Worm (Caenorhabditis elegans): ENCODE measurements around the gene gfrp-1.

The gfrp-1 gene

DNA sequence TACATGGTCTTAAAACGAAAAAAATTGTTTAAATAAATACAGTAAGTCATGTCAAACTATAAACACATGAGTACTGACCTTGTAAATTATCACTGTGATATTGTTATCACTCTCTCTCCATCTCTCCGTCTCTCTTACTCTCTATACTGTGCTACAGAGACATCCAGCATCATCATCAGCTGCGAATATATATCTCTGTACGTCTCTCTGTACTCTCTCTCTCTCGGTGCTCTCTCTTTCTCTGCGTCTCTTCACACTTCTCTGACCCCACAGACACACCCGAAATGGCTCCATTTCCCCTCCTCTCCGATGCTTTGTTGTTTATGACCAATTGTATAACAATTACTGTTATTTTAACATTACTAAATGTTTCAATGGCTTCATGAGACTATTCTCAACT is 7.2 kb downstream of the gfrp-1 start (continued):
- TF ChIP-seq fkh-2 (tag; optimal IDR thresholded peaks at IDR 0.05) (no peak), nhr-23 (tag; optimal IDR thresholded peaks at IDR 0.05) (peak; percentile 42), daf-12 (tag; optimal IDR thresholded peaks at IDR 0.05) (no peak)

- no peak for TF ChIP-seq pha-4 (tag; optimal IDR thresholded peaks at IDR 0.05)
- TF ChIP-seq unc-39 (tag; optimal IDR thresholded peaks at IDR 0.05): no peak
- TF ChIP-seq nhr-77 (tag; optimal IDR thresholded peaks at IDR 0.05): no peak
- no peak for TF ChIP-seq nhr-23 (tag; optimal IDR thresholded peaks at IDR 0.05)
- no peak for TF ChIP-seq egl-5 (tag; optimal IDR thresholded peaks at IDR 0.05)
- no peak for TF ChIP-seq nhr-12 (tag; optimal IDR thresholded peaks at IDR 0.05)
- no peak for TF ChIP-seq ceh-9 (tag; optimal IDR thresholded peaks at IDR 0.05)
- TF ChIP-seq nhr-28 (tag; optimal IDR thresholded peaks at IDR 0.05): no peak
- no peak for TF ChIP-seq elt-1 (tag; optimal IDR thresholded peaks at IDR 0.05)
- TF ChIP-seq tbx-2 (tag; optimal IDR thresholded peaks at IDR 0.05): no peak
- no peak for TF ChIP-seq daf-12 (tag; optimal IDR thresholded peaks at IDR 0.05)
- TF ChIP-seq ceh-28 (tag; optimal IDR thresholded peaks at IDR 0.05): no peak
Observed at ce11 chrIV:218252-218651, 14.8 kb downstream of the gfrp-1 start, which contains the start of gene prdx-6. Gene prdx-6 (plus strand): TSS chrIV:218552.

DNA sequence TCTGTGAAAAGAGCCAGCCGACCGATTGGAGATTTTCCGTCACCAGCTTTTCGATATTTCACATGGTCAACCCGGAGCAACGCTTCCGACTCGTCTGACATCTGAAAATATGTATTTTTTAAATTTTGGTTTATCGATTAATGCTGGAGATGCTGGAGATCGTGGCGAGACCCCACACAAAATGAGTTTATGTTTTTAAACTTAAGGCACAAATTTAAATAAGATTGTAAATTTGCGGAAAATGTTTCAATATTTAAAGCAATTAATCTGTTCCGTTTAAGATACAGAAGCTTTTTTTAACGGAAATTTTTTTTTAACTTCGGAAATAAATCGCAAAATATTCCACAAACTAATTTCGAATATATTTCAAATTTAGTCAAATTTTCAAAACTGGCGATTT is 28.3 kb downstream of the gfrp-1 start, which contains the start of gene gtf-2H1:
TSS of gene gtf-2H1 (minus strand) at position 101 of the 400 bp plus-strand sequence.
- TF ChIP-seq nhr-43 (tag; optimal IDR thresholded peaks at IDR 0.05; ENCODE audit: poor library complexity, severe bottlenecking) (no peak), mdl-1 (tag; optimal IDR thresholded peaks at IDR 0.05) (no peak), ceh-16 (tag; optimal IDR thresholded peaks at IDR 0.05) (no peak), nhr-76 (tag; optimal IDR thresholded peaks at IDR 0.05) (no peak), ceh-9 (tag; optimal IDR thresholded peaks at IDR 0.05) (no peak), sea-2 (GFP tag; optimal IDR thresholded peaks at IDR 0.05) (no peak), lin-39 (tag; optimal IDR thresholded peaks at IDR 0.05) (no peak), ztf-4 (tag; optimal IDR thresholded peaks at IDR 0.05) (no peak)

DNA sequence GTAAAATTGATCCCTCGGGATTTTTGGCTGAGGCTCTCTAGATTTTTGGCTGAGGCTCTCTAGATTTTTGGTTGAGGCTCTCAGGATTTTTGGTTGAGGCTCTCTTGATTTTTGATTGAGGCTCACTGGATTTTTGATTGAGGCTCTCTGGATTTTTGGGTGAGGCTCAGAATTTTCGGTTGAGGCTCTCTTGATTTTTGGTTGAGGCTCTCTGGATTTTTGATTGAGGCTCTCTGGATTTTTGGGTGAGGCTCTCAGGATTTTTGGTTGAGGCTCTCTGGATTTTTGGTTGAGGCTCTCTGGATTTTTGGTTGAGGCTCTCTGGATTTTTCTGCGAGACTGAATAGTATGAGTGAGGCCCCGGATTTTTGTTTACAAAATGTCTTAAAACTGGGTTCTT is 32.7 kb downstream of the gfrp-1 start:
- TF ChIP-seq ceh-82 (tag; optimal IDR thresholded peaks at IDR 0.05) (no peak), nhr-67 (tag; optimal IDR thresholded peaks at IDR 0.05) (no peak), zag-1 (tag; optimal IDR thresholded peaks at IDR 0.05) (no peak), unc-62 (GFP tag; optimal IDR thresholded peaks at IDR 0.05) (no peak), fos-1 (tag; optimal IDR thresholded peaks at IDR 0.05) (no peak), lin-39 (tag; optimal IDR thresholded peaks at IDR 0.05) (no peak), R02D3.7 (tag; optimal IDR thresholded peaks at IDR 0.05) (no peak)

DNA sequence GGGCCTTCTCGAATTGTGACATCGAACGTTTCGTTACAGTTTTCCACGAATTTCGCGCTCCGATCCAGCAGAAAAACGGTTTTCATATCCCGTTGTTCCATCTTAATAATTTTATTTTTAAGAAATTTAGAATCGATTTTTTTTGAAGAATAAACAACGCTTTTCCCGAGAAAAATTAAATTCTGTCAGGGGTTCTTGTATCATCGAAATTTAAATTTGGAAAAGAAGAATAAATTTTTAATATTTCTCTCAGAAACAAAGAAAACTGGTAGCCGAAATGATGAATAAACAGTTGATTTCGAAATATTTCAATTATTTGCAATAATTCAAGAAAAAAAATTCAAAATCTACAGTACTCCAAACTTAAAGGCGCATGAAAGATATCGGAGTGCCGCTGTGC is 33.9 kb downstream of the gfrp-1 start, which contains the start of gene ints-13:
TSS of gene ints-13 (minus strand) at position 101 of the 400 bp plus-strand sequence.
- TF ChIP-seq pha-4 (tag; optimal IDR thresholded peaks at IDR 0.05) (no peak), ceh-28 (tag; optimal IDR thresholded peaks at IDR 0.05) (no peak), R02D3.7 (tag; optimal IDR thresholded peaks at IDR 0.05) (no peak), nhr-12 (tag; optimal IDR thresholded peaks at IDR 0.05) (no peak), tbx-2 (tag; optimal IDR thresholded peaks at IDR 0.05) (no peak), elt-1 (tag; optimal IDR thresholded peaks at IDR 0.05) (no peak), snpc-4 (tag; optimal IDR thresholded peaks at IDR 0.05) (no peak), ceh-16 (tag; optimal IDR thresholded peaks at IDR 0.05) (no peak), nhr-43 (tag; optimal IDR thresholded peaks at IDR 0.05; ENCODE audit: poor library complexity, severe bottlenecking) (no peak), ztf-11 (tag; optimal IDR thresholded peaks at IDR 0.05) (no peak), unc-62 (GFP tag; optimal IDR thresholded peaks at IDR 0.05) (no peak), ceh-9 (tag; optimal IDR thresholded peaks at IDR 0.05) (no peak), ama-1 (optimal IDR thresholded peaks at IDR 0.05) (no peak), pqm-1 (tag; optimal IDR thresholded peaks at IDR 0.05) (no peak), nhr-23 (tag; optimal IDR thresholded peaks at IDR 0.05) (no peak), skn-1 (tag; optimal IDR thresholded peaks at IDR 0.05) (no peak), elt-2 (tag; optimal IDR thresholded peaks at IDR 0.05) (no peak), nhr-237 (tag; optimal IDR thresholded peaks at IDR 0.05) (no peak)

DNA sequence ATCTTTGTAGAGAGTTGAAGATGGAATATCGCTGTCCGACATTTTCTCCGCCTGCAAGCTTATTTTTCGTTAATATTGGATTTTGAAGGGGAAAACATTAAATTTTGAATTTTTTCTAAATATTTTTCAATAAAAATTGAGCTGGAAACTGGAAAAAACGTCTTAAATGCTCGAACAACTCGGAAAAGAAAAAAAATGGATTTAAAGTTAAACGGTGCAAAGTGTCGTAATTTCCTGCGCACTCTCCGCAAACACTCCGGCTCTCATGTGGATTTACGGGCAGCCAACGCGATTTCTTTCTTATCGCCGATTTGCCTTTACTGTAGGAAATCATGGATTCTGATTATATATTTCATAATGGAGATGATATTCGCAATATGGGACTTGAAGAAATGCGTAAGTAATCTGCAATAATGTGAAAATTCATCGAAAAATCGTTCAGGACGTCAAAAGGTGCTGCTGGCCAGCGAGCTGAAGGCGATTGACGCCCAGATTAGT is 36.9 kb downstream of the gfrp-1 start, which contains the start of the genes fnta-1 and cogc-8:
TSS of gene fnta-1 (minus strand) at position 51 of the 498 bp plus-strand sequence.
TSS of gene cogc-8 (plus strand) at position 195 of the 498 bp plus-strand sequence.
- TF ChIP-seq ama-1 (optimal IDR thresholded peaks at IDR 0.05): no peak
- TF ChIP-seq ceh-28 (tag; optimal IDR thresholded peaks at IDR 0.05): no peak
- TF ChIP-seq ZK546.5 (tag; optimal IDR thresholded peaks at IDR 0.05): no peak
- peak; percentile 14 for TF ChIP-seq elt-2 (tag; optimal IDR thresholded peaks at IDR 0.05)
- TF ChIP-seq ztf-4 (tag; optimal IDR thresholded peaks at IDR 0.05): no peak
- TF ChIP-seq ceh-9 (tag; optimal IDR thresholded peaks at IDR 0.05): no peak
- peak; percentile 41 for TF ChIP-seq lin-15B (tag; optimal IDR thresholded peaks at IDR 0.05)
- no peak for TF ChIP-seq unc-39 (tag; optimal IDR thresholded peaks at IDR 0.05)
- no peak for TF ChIP-seq nhr-25 (tag; optimal IDR thresholded peaks at IDR 0.05)
- TF ChIP-seq nfya-1 (tag; optimal IDR thresholded peaks at IDR 0.05; ENCODE audit: insufficient read depth): peak; percentile 48
- TF ChIP-seq ztf-11 (tag; optimal IDR thresholded peaks at IDR 0.05): no peak
- peak; percentile 29 for TF ChIP-seq hmg-11 (tag; optimal IDR thresholded peaks at IDR 0.05)
